Fruit fly (Drosophila melanogaster) whole organism, pupa: ENCODE results near the gene CCT1.

Source experiments
- CG10348 ChIP-seq: fragments of 200-800 bp; sonication (Bioruptor generic); IDR thresholded peaks from 2 replicates; pipeline ENCODE4 v1.3.6; 2022; ENCODE audit warnings: missing biosample characterization, missing genetic modification characterization
- CG12605 ChIP-seq: fragments of 200-800 bp; sonication (Bioruptor generic); IDR thresholded peaks from 2 replicates; pipeline ENCODE4 v1.3.6; 2022; ENCODE audit warnings: missing biosample characterization, missing genetic modification characterization
- CG13204 ChIP-seq: fragments of 200-800 bp; sonication (Bioruptor generic); optimal IDR thresholded peaks from 2 replicates; lab custom pipeline; 2018; ENCODE audit warnings: missing biosample characterization, mild to moderate bottlenecking, missing genetic modification characterization, moderate library complexity
- CG14655 ChIP-seq: fragments of 200-800 bp; sonication (Bioruptor generic); optimal IDR thresholded peaks from 3 replicates; lab custom pipeline; 2017; ENCODE audit warnings: mild to moderate bottlenecking, missing biosample characterization, missing genetic modification reagents, missing genetic modification characterization
- CG15710 ChIP-seq: fragments of 200-800 bp; sonication (Bioruptor generic); optimal IDR thresholded peaks from 2 replicates; lab custom pipeline; 2018; ENCODE audit warnings: missing biosample characterization, mild to moderate bottlenecking, missing genetic modification characterization, moderate library complexity
- CG17806 ChIP-seq: fragments of 200-800 bp; sonication (Bioruptor generic); optimal IDR thresholded peaks from 2 replicates; lab custom pipeline; 2018; ENCODE audit warnings: missing biosample characterization, mild to moderate bottlenecking, missing genetic modification characterization, moderate library complexity
- CG32121 ChIP-seq: fragments of 200-800 bp; sonication (Bioruptor generic); IDR thresholded peaks from 2 replicates; pipeline ENCODE4 v1.3.6; 2022; ENCODE audit warnings: missing biosample characterization, missing genetic modification characterization
- CG34367 ChIP-seq: fragments of 200-800 bp; sonication (Bioruptor generic); optimal IDR thresholded peaks from 2 replicates; lab custom pipeline; 2018; ENCODE audit warnings: missing biosample characterization, mild to moderate bottlenecking, missing genetic modification characterization
- CG4496 ChIP-seq: fragments of 200-800 bp; sonication (Bioruptor generic); IDR thresholded peaks from 3 replicates; pipeline ENCODE4 v1.3.6; 2022; ENCODE audit warnings: missing biosample characterization, missing genetic modification characterization
- CG8159 ChIP-seq: fragments of 200-800 bp; sonication (Bioruptor generic); optimal IDR thresholded peaks from 3 replicates; lab custom pipeline; 2018; ENCODE audit warnings: missing biosample characterization, mild to moderate bottlenecking, missing genetic modification characterization, moderate library complexity
- CG8301 ChIP-seq: fragments of 200-800 bp; sonication (Bioruptor generic); optimal IDR thresholded peaks from 2 replicates; lab custom pipeline; 2018; ENCODE audit warnings: missing biosample characterization, mild to moderate bottlenecking, missing genetic modification characterization
- CG9948 ChIP-seq: fragments of 200-800 bp; sonication (Bioruptor generic); optimal IDR thresholded peaks from 2 replicates; lab custom pipeline; 2018; ENCODE audit warnings: missing biosample characterization, mild to moderate bottlenecking, missing genetic modification characterization, moderate library complexity
- D1 ChIP-seq: fragments of 200-800 bp; sonication (Bioruptor generic); optimal IDR thresholded peaks from 2 replicates; lab custom pipeline; 2018; ENCODE audit warnings: missing biosample characterization, mild to moderate bottlenecking, missing genetic modification characterization, moderate library complexity
- EcR ChIP-seq: fragments of 200-800 bp; sonication (Bioruptor generic); optimal IDR thresholded peaks from 3 replicates; lab custom pipeline; 2019; ENCODE audit warnings: missing biosample characterization, missing genetic modification characterization, mild to moderate bottlenecking, moderate library complexity, missing genetic modification reagents
- Ets98B ChIP-seq: fragments of 200-800 bp; sonication (Bioruptor generic); IDR thresholded peaks from 2 replicates; pipeline ENCODE4 v1.3.6; 2022; ENCODE audit warnings: missing biosample characterization, missing genetic modification characterization
- Pif1A ChIP-seq: fragments of 200-800 bp; sonication (Bioruptor generic); optimal IDR thresholded peaks from 3 replicates; lab custom pipeline; 2016; ENCODE audit warnings: missing biosample characterization, missing genetic modification characterization
- Pif1B ChIP-seq: fragments of 200-800 bp; sonication (Bioruptor generic); optimal IDR thresholded peaks from 3 replicates; lab custom pipeline; 2016; ENCODE audit warnings: missing biosample characterization, missing genetic modification characterization
- Snoo ChIP-seq: fragments of 200-800 bp; sonication (Bioruptor generic); optimal IDR thresholded peaks from 3 replicates; lab custom pipeline; 2017; ENCODE audit warnings: missing biosample characterization, mild to moderate bottlenecking, missing genetic modification characterization, inconsistent platforms
- fd96Ca ChIP-seq: fragments of 200-800 bp; sonication (Bioruptor generic); IDR thresholded peaks from 3 replicates; pipeline ENCODE4 v1.3.6; 2022; ENCODE audit warnings: missing biosample characterization, missing genetic modification characterization
- gl ChIP-seq: fragments of 200-800 bp; sonication (Bioruptor generic); optimal IDR thresholded peaks from 2 replicates; lab custom pipeline; 2018; ENCODE audit warnings: missing biosample characterization, mild to moderate bottlenecking, missing genetic modification characterization
- rn ChIP-seq: fragments of 200-800 bp; sonication (Bioruptor generic); IDR thresholded peaks from 2 replicates; pipeline ENCODE4 v1.3.6; 2022; ENCODE audit warnings: missing biosample characterization, missing genetic modification characterization

CCT1 gene

dm6 chr3R:22535945-22536344 is 44.7 kb upstream of the CCT1 start:
- TF ChIP-seq Pif1A (GFP tag; lab: Kevin White, UChicago): no peak
- no peak for TF ChIP-seq CG8159 (tag; lab: Kevin White, UChicago)
- TF ChIP-seq CG4496 (GFP tag; lab: Robert Waterston, UW): no peak
- TF ChIP-seq Pif1B (GFP tag; lab: Kevin White, UChicago): no peak
- no peak for TF ChIP-seq CG14655 (GFP tag; lab: Kevin White, UChicago)
- no peak for TF ChIP-seq fd96Ca (GFP tag; lab: Robert Waterston, UW)
- TF ChIP-seq CG15710 (tag; lab: Kevin White, UChicago): no peak
- no peak for TF ChIP-seq D1 (tag; lab: Kevin White, UChicago)
- TF ChIP-seq, all 21 proteins: peak for 0

dm6 chr3R:22533973-22534931 is 43.0 kb upstream of the CCT1 start:
- no peak for TF ChIP-seq Pif1A (GFP tag; lab: Kevin White, UChicago)
- TF ChIP-seq EcR (GFP tag; lab: Kevin White, UChicago): peak; percentile 82

dm6 chr3R:22531801-22532200 is 40.6 kb upstream of the CCT1 start, which contains the start of gene CG33093:
Gene CG33093, minus strand, starts transcription at chr3R:22531922.
- TF ChIP-seq CG32121 (GFP tag; lab: Robert Waterston, UW): no peak
- no peak for TF ChIP-seq Snoo (tag; lab: Kevin White, UChicago)
- TF ChIP-seq rn: no peak
- no peak for TF ChIP-seq CG8301 (tag; lab: Kevin White, UChicago)
- no peak for TF ChIP-seq CG8159 (tag; lab: Kevin White, UChicago)
- no peak for TF ChIP-seq CG9948
- TF ChIP-seq CG10348: no peak
- TF ChIP-seq CG4496 (GFP tag; lab: Robert Waterston, UW): no peak

dm6 chr3R:22530305-22530704 is 39.1 kb upstream of the CCT1 start, which contains the start of gene CG33099:
Gene CG33099, minus strand, starts transcription at chr3R:22530572.
- TF ChIP-seq Pif1A (GFP tag; lab: Kevin White, UChicago): peak; percentile 44
- TF ChIP-seq Pif1B (GFP tag; lab: Kevin White, UChicago): peak; percentile 52
- TF ChIP-seq CG4496 (GFP tag; lab: Robert Waterston, UW): peak; percentile 55; the same call in 2 of the 3 replicates
- no peak for TF ChIP-seq CG8159 (tag; lab: Kevin White, UChicago)
- TF ChIP-seq fd96Ca (GFP tag; lab: Robert Waterston, UW): no peak
- no peak for TF ChIP-seq D1 (tag; lab: Kevin White, UChicago)
- TF ChIP-seq Ets98B (GFP tag; lab: Robert Waterston, UW): 0 out of 2 replicates have a peak, but pooled peaks have one; percentile 11
- TF ChIP-seq CG14655 (GFP tag; lab: Kevin White, UChicago): peak; percentile 4
- TF ChIP-seq gl: peak; percentile 17
- peak; percentile 36; the same call in 1 of the 2 replicates for TF ChIP-seq CG32121 (GFP tag; lab: Robert Waterston, UW)
- TF ChIP-seq EcR (GFP tag; lab: Kevin White, UChicago): peak; percentile 4
- TF ChIP-seq, all 21 proteins: peak for 8

- no peak for TF ChIP-seq CG34367
- no peak for TF ChIP-seq gl
- no peak for TF ChIP-seq Pif1A (GFP tag; lab: Kevin White, UChicago)
- TF ChIP-seq CG15710 (tag; lab: Kevin White, UChicago): no peak
- no peak for TF ChIP-seq CG32121 (GFP tag; lab: Robert Waterston, UW)
- no peak for TF ChIP-seq Pif1B (GFP tag; lab: Kevin White, UChicago)
- TF ChIP-seq CG4496 (GFP tag; lab: Robert Waterston, UW): no peak; the same call in 2 of the 3 replicates
- peak; percentile 9 for TF ChIP-seq CG14655 (GFP tag; lab: Kevin White, UChicago)
- peak; percentile 57 for TF ChIP-seq CG12605
- TF ChIP-seq CG8159 (tag; lab: Kevin White, UChicago): no peak
- TF ChIP-seq CG10348: no peak
- TF ChIP-seq CG13204 (GFP tag; lab: Kevin White, UChicago): no peak
- TF ChIP-seq Ets98B (GFP tag; lab: Robert Waterston, UW): peak; percentile 61
- no peak for TF ChIP-seq CG9948
- peak; percentile 26 for TF ChIP-seq CG8301 (tag; lab: Kevin White, UChicago)
- TF ChIP-seq D1 (tag; lab: Kevin White, UChicago): no peak
- peak; percentile 89 for TF ChIP-seq EcR (GFP tag; lab: Kevin White, UChicago)
- no peak for TF ChIP-seq CG17806
- TF ChIP-seq fd96Ca (GFP tag; lab: Robert Waterston, UW): peak; percentile 49; the same call in 1 of the 3 replicates
- TF ChIP-seq rn: no peak
- TF ChIP-seq Snoo (tag; lab: Kevin White, UChicago): no peak
Observed at dm6 chr3R:22528264-22529158, 37.3 kb upstream of the CCT1 start, which contains the start of gene CG5346. Gene CG5346, minus strand, starts transcription at chr3R:22528663.
